Worm (Caenorhabditis elegans): ENCODE data around the gene tba-4.

Gene tba-4

DNA sequence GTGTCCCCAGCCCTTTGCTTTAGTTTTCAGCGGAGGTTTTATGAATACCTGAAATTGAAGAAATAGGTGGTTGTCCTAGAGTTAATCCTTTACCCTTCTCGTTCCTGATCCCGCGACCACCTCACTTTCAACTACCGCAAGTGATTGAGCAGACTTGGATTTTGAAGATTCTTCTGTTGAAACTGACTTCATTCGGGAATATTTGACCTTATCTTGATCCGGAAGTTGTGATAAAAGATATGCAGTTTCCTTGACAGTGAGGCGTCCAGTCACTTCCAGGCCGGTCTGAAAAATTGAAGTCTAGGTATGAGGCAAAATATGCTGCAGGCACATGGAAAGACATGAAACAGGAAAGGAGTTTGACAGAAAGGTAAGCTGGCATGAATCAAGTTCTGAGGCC is 36.6 kb downstream of the tba-4 start:
- no peak for TF ChIP-seq mxl-1 (tag; optimal IDR thresholded peaks at IDR 0.05)
- TF ChIP-seq K12H6.12 (tag; optimal IDR thresholded peaks at IDR 0.05) = no peak
- TF ChIP-seq ztf-28 (GFP tag; IDR thresholded peaks at IDR 0.05) = no peak
- no peak for TF ChIP-seq tbp1 (GFP tag; optimal IDR thresholded peaks at IDR 0.05)
- TF ChIP-seq lin-54 (GFP tag; optimal IDR thresholded peaks at IDR 0.05) = no peak
- TF ChIP-seq hmg-20 (GFP tag; IDR thresholded peaks at IDR 0.05) = no peak
- TF ChIP-seq ceh-58 (GFP tag; IDR thresholded peaks at IDR 0.05) = no peak
- TF ChIP-seq dpl-1 (GFP tag; optimal IDR thresholded peaks at IDR 0.05) = no peak
- TF ChIP-seq unc-62 (GFP tag; optimal IDR thresholded peaks at IDR 0.05) = no peak
- TF ChIP-seq tlf-1 (GFP tag; optimal IDR thresholded peaks at IDR 0.05) = no peak
- no peak for TF ChIP-seq hsf-1 (GFP tag; IDR thresholded peaks at IDR 0.05)
- no peak for TF ChIP-seq hlh-26 (GFP tag; conservative IDR thresholded peaks at IDR 0.05)

- TF ChIP-seq egl-18 (GFP tag; IDR thresholded peaks at IDR 0.05) = no peak
- no peak for TF ChIP-seq lsl-1 (GFP tag; optimal IDR thresholded peaks at IDR 0.05)
- TF ChIP-seq F10E7.11 (tag; optimal IDR thresholded peaks at IDR 0.05) = no peak
- no peak for TF ChIP-seq sptf-2 (GFP tag; optimal IDR thresholded peaks at IDR 0.05)
- TF ChIP-seq nfya-1 (tag; optimal IDR thresholded peaks at IDR 0.05; ENCODE audit: borderline replicate concordance, insufficient read depth) = no peak
- TF ChIP-seq egl-44 (GFP tag; IDR thresholded peaks at IDR 0.05) = no peak
- no peak for TF ChIP-seq hrde-1 (tag; optimal IDR thresholded peaks at IDR 0.05; ENCODE audit: borderline replicate concordance)
- TF ChIP-seq dpl-1 (GFP tag; optimal IDR thresholded peaks at IDR 0.05) = no peak
- TF ChIP-seq lin-40 (tag; optimal IDR thresholded peaks at IDR 0.05) = no peak
- TF ChIP-seq aptf-3 (GFP tag; IDR thresholded peaks at IDR 0.05) = no peak
- no peak for TF ChIP-seq D2030.7 (GFP tag; IDR thresholded peaks at IDR 0.05)
- no peak for TF ChIP-seq ekl-4 (GFP tag; IDR thresholded peaks at IDR 0.05)
Observed at ce11 chrII:10956793-10957192, 38.3 kb downstream of the tba-4 start, which contains the start of gene R03D7.8. Gene R03D7.8, minus strand, starts transcription at chrII:10956893.

DNA sequence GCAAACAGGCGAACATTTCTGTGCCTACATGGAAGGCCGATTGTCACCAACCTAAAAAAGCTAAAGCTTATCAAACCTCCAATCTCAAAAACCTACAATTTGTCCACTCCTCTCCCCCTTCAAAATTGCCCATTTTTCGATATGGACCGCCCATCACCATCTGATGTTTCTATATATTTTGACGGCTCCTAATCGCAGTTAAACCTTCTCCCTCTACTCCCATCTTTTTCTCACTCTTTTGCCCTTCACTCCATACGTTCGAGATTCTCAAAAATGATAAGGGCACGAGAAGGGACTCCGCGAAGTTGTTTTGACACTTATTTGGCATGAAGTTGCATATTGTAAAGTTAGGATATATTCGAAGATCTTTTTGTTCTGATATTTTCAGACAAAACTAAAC is 40.6 kb downstream of the tba-4 start:
- TF ChIP-seq ceh-58 (GFP tag; IDR thresholded peaks at IDR 0.05) (no peak), akir-1 (GFP tag; optimal IDR thresholded peaks at IDR 0.05) (no peak), F33H1.4 (GFP tag; IDR thresholded peaks at IDR 0.05) (no peak), D2030.7 (GFP tag; IDR thresholded peaks at IDR 0.05) (no peak), attf-5 (GFP tag; optimal IDR thresholded peaks at IDR 0.05) (no peak)

DNA sequence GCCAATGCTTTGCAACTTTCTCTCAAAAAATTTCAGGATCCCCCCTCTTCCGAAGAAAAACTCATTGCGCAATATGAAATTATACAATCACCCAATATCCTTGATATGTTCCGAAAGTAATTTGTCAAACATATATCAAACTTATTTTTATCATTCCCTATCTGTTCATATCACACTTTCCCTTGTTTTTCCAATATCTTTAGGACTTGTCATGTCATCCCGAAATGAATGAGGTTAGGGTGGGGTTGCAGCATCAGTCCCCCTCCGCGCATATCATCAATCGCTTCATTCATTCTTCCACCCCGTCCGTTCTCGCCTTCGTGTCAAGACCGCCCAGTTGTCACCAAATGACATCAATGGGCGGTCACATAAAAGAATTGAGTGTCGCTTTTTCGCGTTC is 41.2 kb downstream of the tba-4 start:
- TF ChIP-seq bed-1 (GFP tag; IDR thresholded peaks at IDR 0.05) = no peak
- TF ChIP-seq dpl-1 (GFP tag; optimal IDR thresholded peaks at IDR 0.05) = no peak
- no peak for TF ChIP-seq attf-6 (GFP tag; IDR thresholded peaks at IDR 0.05)
- TF ChIP-seq F49E8.2 (tag; optimal IDR thresholded peaks at IDR 0.05; ENCODE audit: insufficient read depth) = no peak

ce11 chrII:10964748-10965147 is 46.2 kb downstream of the tba-4 start:
- TF ChIP-seq lin-40 (tag; optimal IDR thresholded peaks at IDR 0.05) (no peak), ccch-3 (GFP tag; optimal IDR thresholded peaks at IDR 0.05) (no peak), unc-62 (GFP tag; optimal IDR thresholded peaks at IDR 0.05) (no peak), fkh-3 (tag; optimal IDR thresholded peaks at IDR 0.05) (no peak), hmg-20 (GFP tag; IDR thresholded peaks at IDR 0.05) (no peak), ceh-100 (GFP tag; IDR thresholded peaks at IDR 0.05) (no peak), rpc-1 (optimal IDR thresholded peaks at IDR 0.05) (no peak), rpc-1 (tag; optimal IDR thresholded peaks at IDR 0.05) (no peak), sptf-2 (GFP tag; optimal IDR thresholded peaks at IDR 0.05) (no peak), snpc-1.1 (tag; optimal IDR thresholded peaks at IDR 0.05; ENCODE audit: insufficient read depth) (no peak), efl-1 (GFP tag; optimal IDR thresholded peaks at IDR 0.05) (no peak), F23B12.7 (tag; optimal IDR thresholded peaks at IDR 0.05; ENCODE audit: insufficient read depth) (no peak), ets-4 (GFP tag; optimal IDR thresholded peaks at IDR 0.05) (no peak), nhr-120 (GFP tag; IDR thresholded peaks at IDR 0.05) (no peak), rcor-1 (GFP tag; IDR thresholded peaks at IDR 0.05) (no peak), pbrm-1 (GFP tag; IDR thresholded peaks at IDR 0.05) (no peak), ceh-58 (GFP tag; IDR thresholded peaks at IDR 0.05) (no peak), F57C9.4 (tag; optimal IDR thresholded peaks at IDR 0.05) (no peak), hmg-1.2 (GFP tag; IDR thresholded peaks at IDR 0.05) (no peak)
